Worm (Caenorhabditis elegans): ENCODE measurements around the gene K09F6.10.

K09F6.10 gene

DNA sequence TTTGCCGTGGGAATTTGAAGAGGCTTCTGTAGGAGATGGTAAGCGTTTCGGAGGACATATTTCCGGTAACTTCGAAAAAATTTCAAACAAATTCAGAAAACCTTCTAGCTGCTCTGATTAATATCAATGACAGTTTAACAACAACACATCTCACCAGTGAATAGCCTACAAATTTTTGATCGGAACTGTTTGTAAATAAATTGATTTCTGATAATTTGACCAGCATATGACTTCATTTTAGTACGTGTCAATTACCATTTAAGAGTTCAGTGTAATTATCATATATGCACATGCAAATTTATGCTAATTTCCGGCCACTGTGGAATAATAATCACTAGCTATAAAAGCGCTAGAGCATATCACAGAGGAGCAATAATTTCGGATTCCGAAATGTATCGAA lies 36.3 kb upstream of the K09F6.10 start, which contains the start of gene ZK1240.11:
Gene ZK1240.11, plus strand, starts transcription at position 301 of the 400 bp plus-strand sequence.
- TF ChIP-seq nhr-23 (tag; optimal IDR thresholded peaks at IDR 0.05): no peak
- no peak for TF ChIP-seq mbf-1 (tag; optimal IDR thresholded peaks at IDR 0.05)
- no peak for TF ChIP-seq nhr-10 (tag; optimal IDR thresholded peaks at IDR 0.05)
- TF ChIP-seq dmd-4 (tag; optimal IDR thresholded peaks at IDR 0.05): no peak
- no peak for TF ChIP-seq Y55F3AM.14 (GFP tag; optimal IDR thresholded peaks at IDR 0.05)
- no peak for TF ChIP-seq ceh-16 (tag; optimal IDR thresholded peaks at IDR 0.05)
- no peak for TF ChIP-seq R02D3.7 (tag; optimal IDR thresholded peaks at IDR 0.05)
- TF ChIP-seq snpc-4 (tag; optimal IDR thresholded peaks at IDR 0.05): no peak
- TF ChIP-seq elt-1 (tag; optimal IDR thresholded peaks at IDR 0.05): no peak
- TF ChIP-seq nhr-11 (tag; optimal IDR thresholded peaks at IDR 0.05): no peak
- TF ChIP-seq unc-39 (tag; optimal IDR thresholded peaks at IDR 0.05): no peak
- TF ChIP-seq lsy-2 (tag; optimal IDR thresholded peaks at IDR 0.05): no peak
- TF ChIP-seq alr-1 (tag; optimal IDR thresholded peaks at IDR 0.05): no peak

- TF ChIP-seq sma-9 (GFP tag; optimal IDR thresholded peaks at IDR 0.05) (peak; percentile 21), sma-9 (tag; optimal IDR thresholded peaks at IDR 0.05) (no peak), zag-1 (tag; optimal IDR thresholded peaks at IDR 0.05) (no peak), peb-1 (tag; optimal IDR thresholded peaks at IDR 0.05) (no peak), crh-2 (tag; optimal IDR thresholded peaks at IDR 0.05) (no peak), gmeb-1 (tag; optimal IDR thresholded peaks at IDR 0.05) (no peak), nhr-12 (tag; optimal IDR thresholded peaks at IDR 0.05) (no peak), fos-1 (tag; optimal IDR thresholded peaks at IDR 0.05) (peak; percentile 76), alr-1 (tag; optimal IDR thresholded peaks at IDR 0.05) (no peak), F13H6.1 (tag; optimal IDR thresholded peaks at IDR 0.05) (no peak), nhr-10 (tag; optimal IDR thresholded peaks at IDR 0.05) (no peak)
Measured at ce11 chrII:2322857-2323518, 34.3 kb upstream of the K09F6.10 start, which contains the start of the genes ZK1240.6 and ZK1240.2. ZK1240.6 (minus strand) TSS chrII:2322907. ZK1240.2 (plus strand) TSS chrII:2323376.

DNA sequence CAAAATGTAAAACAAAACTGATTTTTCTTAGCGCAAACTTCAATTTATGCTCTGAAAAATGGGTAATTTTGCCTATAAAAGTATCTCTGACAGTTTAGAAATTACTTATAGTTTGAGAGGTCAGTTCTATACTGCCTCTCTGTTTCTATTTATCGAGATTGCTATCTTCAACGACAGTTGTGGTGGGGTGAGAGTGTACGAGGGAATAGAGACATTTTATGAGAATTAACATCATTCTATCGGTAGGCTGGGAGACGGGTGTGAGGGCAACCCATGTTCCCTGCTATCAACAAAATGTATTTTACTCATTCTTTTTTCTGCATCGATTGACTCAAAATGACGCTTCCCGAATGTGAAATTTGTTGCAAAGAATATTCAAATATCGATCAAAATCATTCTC lies 31.4 kb upstream of the K09F6.10 start, which contains the start of gene ZK1240.3:
Gene ZK1240.3, plus strand, starts transcription at position 238 of the 400 bp plus-strand sequence.
- TF ChIP-seq skn-1 (tag; optimal IDR thresholded peaks at IDR 0.05) (no peak), elt-1 (tag; optimal IDR thresholded peaks at IDR 0.05) (no peak), ztf-11 (tag; optimal IDR thresholded peaks at IDR 0.05) (no peak), sma-3 (GFP tag; optimal IDR thresholded peaks at IDR 0.05) (no peak), egl-27 (tag; optimal IDR thresholded peaks at IDR 0.05) (no peak), fos-1 (tag; optimal IDR thresholded peaks at IDR 0.05) (peak; percentile 87), C34F6.9 (tag; optimal IDR thresholded peaks at IDR 0.05) (no peak)

- peak; percentile 21 for TF ChIP-seq fos-1 (tag; optimal IDR thresholded peaks at IDR 0.05)
- TF ChIP-seq mdl-1 (tag; optimal IDR thresholded peaks at IDR 0.05): no peak
Measured at ce11 chrII:2317883-2318357, 29.2 kb upstream of the K09F6.10 start, which contains the start of the genes ZK1240.5 and ZK1240.9. ZK1240.5 (minus strand) TSS chrII:2317933. ZK1240.9 (plus strand) TSS chrII:2318189.

- TF ChIP-seq egl-27 (tag; optimal IDR thresholded peaks at IDR 0.05) (no peak), unc-62 (GFP tag; optimal IDR thresholded peaks at IDR 0.05) (no peak), sma-9 (GFP tag; optimal IDR thresholded peaks at IDR 0.05) (no peak), sma-9 (tag; optimal IDR thresholded peaks at IDR 0.05) (no peak), elt-1 (tag; optimal IDR thresholded peaks at IDR 0.05) (no peak), crh-2 (tag; optimal IDR thresholded peaks at IDR 0.05) (no peak), ztf-11 (tag; optimal IDR thresholded peaks at IDR 0.05) (no peak), blmp-1 (tag; optimal IDR thresholded peaks at IDR 0.05; ENCODE audit: insufficient read depth) (no peak), peb-1 (tag; optimal IDR thresholded peaks at IDR 0.05) (no peak), lsy-2 (tag; optimal IDR thresholded peaks at IDR 0.05) (no peak), ztf-4 (tag; optimal IDR thresholded peaks at IDR 0.05) (no peak), nhr-25 (tag; optimal IDR thresholded peaks at IDR 0.05) (no peak), C34F6.9 (tag; optimal IDR thresholded peaks at IDR 0.05) (no peak)
Measured at ce11 chrII:2312747-2313146, 24.1 kb upstream of the K09F6.10 start, which contains the start of the genes trim-21 and B0281.1. trim-21 (minus strand) TSS chrII:2312847. B0281.1 (plus strand) TSS chrII:2313067.

Measured in whole organism, L2 larva.